Worm (Caenorhabditis elegans) whole organism, young adult: ENCODE measurements around the gene melo-3.
A peak's percentile ranks its signal among the peaks of the same experiment; 100 is the strongest.

Source experiments
- B0019.2 ChIP-seq: fragments of 200-800 bp; sonication (Bioruptor generic); conservative IDR thresholded peaks from 2 replicates; pipeline ENCODE4 v1.3.6; 2022; ENCODE audit warnings: missing genetic modification reagents, missing genetic modification characterization, missing compliant biosample characterization
- C17E4.6 ChIP-seq: fragments of 200-800 bp; sonication (Bioruptor generic); IDR thresholded peaks from 2 replicates; pipeline ENCODE4 v1.3.6; 2022; ENCODE audit warnings: missing genetic modification reagents, missing genetic modification characterization, missing compliant biosample characterization
- D2030.7 ChIP-seq: fragments of 200-800 bp; sonication (Bioruptor generic); IDR thresholded peaks from 2 replicates; pipeline ENCODE4 v1.3.6; 2022; ENCODE audit warnings: missing genetic modification reagents, missing genetic modification characterization, missing compliant biosample characterization
- F10E7.11 ChIP-seq: sonication (generic microtip); optimal IDR thresholded peaks from 2 replicates; lab custom pipeline; 2017; ENCODE audit warnings: mild to moderate bottlenecking, missing genetic modification characterization, moderate library complexity, missing compliant biosample characterization
- F39B2.1 ChIP-seq: fragments of 200-800 bp; sonication (Bioruptor generic); IDR thresholded peaks from 2 replicates; pipeline ENCODE4 v1.3.6; 2022; ENCODE audit warnings: missing genetic modification reagents, missing genetic modification characterization, missing compliant biosample characterization
- F57A8.1 ChIP-seq: fragments of 200-800 bp; sonication (Bioruptor generic); optimal IDR thresholded peaks from 2 replicates; lab custom pipeline; 2018; ENCODE audit warnings: mild to moderate bottlenecking, missing genetic modification characterization, moderate library complexity, missing compliant biosample characterization
- Y53F4B.3 ChIP-seq: fragments of 200-800 bp; sonication (Bioruptor generic); IDR thresholded peaks from 2 replicates; pipeline ENCODE4 v1.3.6; 2022; ENCODE audit warnings: missing genetic modification reagents, missing genetic modification characterization, missing compliant biosample characterization
- Y53G8AR.9 ChIP-seq: fragments of 200-800 bp; sonication (Bioruptor generic); conservative IDR thresholded peaks from 2 replicates; pipeline ENCODE4 v1.3.6; 2022; ENCODE audit warnings: missing genetic modification reagents, missing genetic modification characterization, missing compliant biosample characterization
- Y56A3A.18 ChIP-seq: fragments of 200-800 bp; sonication (Bioruptor generic); IDR thresholded peaks from 2 replicates; pipeline ENCODE4 v1.3.6; 2022; ENCODE audit warnings: missing genetic modification reagents, missing genetic modification characterization, missing compliant biosample characterization
- attf-5 ChIP-seq: fragments of 200-800 bp; sonication (Bioruptor generic); optimal IDR thresholded peaks from 2 replicates; lab custom pipeline; 2018; ENCODE audit warnings: mild to moderate bottlenecking, missing genetic modification characterization, missing compliant biosample characterization
- attf-6 ChIP-seq: fragments of 200-800 bp; sonication (Bioruptor generic); IDR thresholded peaks from 2 replicates; pipeline ENCODE4 v1.3.6; 2022; ENCODE audit warnings: missing genetic modification reagents, missing genetic modification characterization, missing compliant biosample characterization
- cebp-2 ChIP-seq: fragments of 200-800 bp; sonication (Bioruptor generic); IDR thresholded peaks from 2 replicates; pipeline ENCODE4 v1.3.6; 2022; ENCODE audit warnings: missing genetic modification characterization, missing compliant biosample characterization
- ceh-40 ChIP-seq: fragments of 200-800 bp; sonication (Bioruptor generic); IDR thresholded peaks from 2 replicates; pipeline ENCODE4 v1.3.6; 2022; ENCODE audit warnings: missing genetic modification characterization, missing compliant biosample characterization
- chd-7 ChIP-seq: sonication (generic microtip); optimal IDR thresholded peaks from 2 replicates; lab custom pipeline; 2016; ENCODE audit warnings: mild to moderate bottlenecking, missing genetic modification characterization, moderate library complexity, missing compliant biosample characterization
- die-1 ChIP-seq: sonication (generic microtip); optimal IDR thresholded peaks from 2 replicates; lab custom pipeline; 2016; ENCODE audit warnings: missing genotype, mild to moderate bottlenecking, missing genetic modification characterization, missing compliant biosample characterization
- dox-1 ChIP-seq: fragments of 200-800 bp; sonication (Bioruptor generic); IDR thresholded peaks from 2 replicates; pipeline ENCODE4 v1.3.6; 2022; ENCODE audit warnings: missing genetic modification reagents, missing genetic modification characterization, missing compliant biosample characterization
- dpl-1 ChIP-seq: fragments of 150-350 bp; optimal IDR thresholded peaks from 2 replicates; lab custom pipeline; 2014; ENCODE audit warnings: missing biosample characterization, missing genetic modification reagents, missing genetic modification characterization
- efl-1 ChIP-seq: fragments of 150-350 bp; optimal IDR thresholded peaks from 2 replicates; lab custom pipeline; 2014; ENCODE audit warnings: missing biosample characterization, missing genetic modification reagents, missing genetic modification characterization
- egrh-3 ChIP-seq: fragments of 200-800 bp; sonication (Bioruptor generic); IDR thresholded peaks from 2 replicates; pipeline ENCODE4 v1.3.6; 2022; ENCODE audit warnings: missing genetic modification reagents, missing genetic modification characterization, missing compliant biosample characterization
- fkh-3 ChIP-seq: sonication (generic microtip); optimal IDR thresholded peaks from 2 replicates; lab custom pipeline; 2016; ENCODE audit warnings: mild to moderate bottlenecking, missing genetic modification characterization, missing compliant biosample characterization
- gei-17 ChIP-seq: fragments of 200-800 bp; sonication (Bioruptor generic); optimal IDR thresholded peaks from 2 replicates; lab custom pipeline; 2018; ENCODE audit warnings: mild to moderate bottlenecking, missing genetic modification characterization, missing compliant biosample characterization
- him-1 ChIP-seq: sonication (generic microtip); optimal IDR thresholded peaks from 2 replicates; lab custom pipeline; 2016; ENCODE audit warnings: missing genotype, missing genetic modification reagents, missing genetic modification characterization, missing compliant biosample characterization
- hmg-20 ChIP-seq: fragments of 200-800 bp; sonication (Bioruptor generic); IDR thresholded peaks from 2 replicates; pipeline ENCODE4 v1.3.6; 2022; ENCODE audit warnings: missing genetic modification reagents, missing genetic modification characterization, missing compliant biosample characterization
- hrde-1 ChIP-seq: sonication (generic microtip); optimal IDR thresholded peaks from 2 replicates; lab custom pipeline; 2016; ENCODE audit warnings: missing genetic modification characterization, mild to moderate bottlenecking, missing compliant biosample characterization, moderate library complexity, missing genotype, missing genetic modification reagents, borderline replicate concordance
- hsf-1 ChIP-seq: fragments of 200-800 bp; sonication (Bioruptor generic); IDR thresholded peaks from 2 replicates; pipeline ENCODE4 v1.3.6; 2022; ENCODE audit warnings: missing genetic modification reagents, missing genetic modification characterization, missing compliant biosample characterization
- lin-35 ChIP-seq, 3 experiments: fragments of 150-350 bp in 2 of 3; sonication (generic microtip) in 1 of 3; optimal IDR thresholded peaks; 2 replicates each; lab custom pipeline; 2014 to 2018; ENCODE audit warnings: missing biosample characterization in 3 of 3, missing genetic modification characterization in 3 of 3, missing genetic modification reagents in 3 of 3
- lsl-1 ChIP-seq: fragments of 200-800 bp; sonication (Bioruptor generic); optimal IDR thresholded peaks from 2 replicates; lab custom pipeline; 2018; ENCODE audit warnings: mild to moderate bottlenecking, missing genetic modification characterization, moderate library complexity, missing compliant biosample characterization
- madf-8 ChIP-seq: fragments of 200-800 bp; sonication (Bioruptor generic); conservative IDR thresholded peaks from 2 replicates; pipeline ENCODE4 v1.3.6; 2022; ENCODE audit warnings: missing genetic modification reagents, missing genetic modification characterization, missing compliant biosample characterization
- nfya-1 ChIP-seq: sonication (generic microtip); optimal IDR thresholded peaks from 2 replicates; lab custom pipeline; 2017; ENCODE audit warnings: antibody characterized with exemption, missing compliant biosample characterization, missing genetic modification characterization, borderline replicate concordance; ENCODE audit not compliant: insufficient read depth
- nfya-2 ChIP-seq: fragments of 200-800 bp; sonication (Bioruptor generic); IDR thresholded peaks from 2 replicates; pipeline ENCODE4 v1.3.6; 2022; ENCODE audit warnings: missing genetic modification reagents, missing genetic modification characterization, missing compliant biosample characterization
- nfyb-1 ChIP-seq: fragments of 200-800 bp; sonication (Bioruptor generic); IDR thresholded peaks from 2 replicates; pipeline ENCODE4 v1.3.6; 2022; ENCODE audit warnings: missing genetic modification reagents, missing genetic modification characterization, missing compliant biosample characterization
- nhr-80 ChIP-seq: sonication (generic microtip); optimal IDR thresholded peaks from 2 replicates; lab custom pipeline; 2016; ENCODE audit warnings: missing genetic modification characterization, missing compliant biosample characterization
- nhr-90 ChIP-seq: sonication (generic microtip); optimal IDR thresholded peaks from 2 replicates; lab custom pipeline; 2016; ENCODE audit warnings: missing genotype, mild to moderate bottlenecking, missing genetic modification characterization, missing compliant biosample characterization
- pbrm-1 ChIP-seq: fragments of 200-800 bp; sonication (Bioruptor generic); IDR thresholded peaks from 2 replicates; pipeline ENCODE4 v1.3.6; 2022; ENCODE audit warnings: missing genetic modification reagents, missing genetic modification characterization, missing compliant biosample characterization
- rcor-1 ChIP-seq: fragments of 200-800 bp; sonication (Bioruptor generic); IDR thresholded peaks from 2 replicates; pipeline ENCODE4 v1.3.6; 2022; ENCODE audit warnings: missing genetic modification reagents, missing genetic modification characterization, missing compliant biosample characterization
- snpc-1.1 ChIP-seq: sonication (generic microtip); optimal IDR thresholded peaks from 2 replicates; lab custom pipeline; 2017; ENCODE audit warnings: missing genetic modification characterization, mild to moderate bottlenecking, missing compliant biosample characterization, antibody characterized with exemption, moderate library complexity, missing genotype, missing genetic modification reagents; ENCODE audit not compliant: insufficient read depth
- snpc-1.3 ChIP-seq: sonication (generic microtip); optimal IDR thresholded peaks from 2 replicates; lab custom pipeline; 2017; ENCODE audit warnings: missing genetic modification characterization, mild to moderate bottlenecking, missing compliant biosample characterization, antibody characterized with exemption, moderate library complexity, missing genotype, missing genetic modification reagents; ENCODE audit not compliant: insufficient read depth
- snpc-3.4 ChIP-seq: sonication (generic microtip); optimal IDR thresholded peaks from 2 replicates; lab custom pipeline; 2017; ENCODE audit warnings: missing genetic modification characterization, mild to moderate bottlenecking, missing compliant biosample characterization, antibody characterized with exemption, moderate library complexity, missing genotype, missing genetic modification reagents
- somi-1 ChIP-seq: fragments of 200-800 bp; sonication (Bioruptor generic); optimal IDR thresholded peaks from 2 replicates; lab custom pipeline; 2018; ENCODE audit warnings: mild to moderate bottlenecking, missing genetic modification characterization, missing compliant biosample characterization
- sptf-2 ChIP-seq: fragments of 200-800 bp; sonication (Bioruptor generic); optimal IDR thresholded peaks from 2 replicates; lab custom pipeline; 2018; ENCODE audit warnings: mild to moderate bottlenecking, missing genetic modification characterization, missing compliant biosample characterization
- tbp1 ChIP-seq: fragments of 200-800 bp; sonication (Bioruptor generic); optimal IDR thresholded peaks from 2 replicates; lab custom pipeline; 2018; ENCODE audit warnings: mild to moderate bottlenecking, missing genetic modification characterization, missing compliant biosample characterization
- unc-62 ChIP-seq: fragments of 150-350 bp; optimal IDR thresholded peaks from 2 replicates; lab custom pipeline; 2014; ENCODE audit warnings: missing biosample characterization, missing genetic modification reagents, missing genetic modification characterization
- zfh-2 ChIP-seq: fragments of 200-800 bp; sonication (Bioruptor generic); conservative IDR thresholded peaks from 2 replicates; pipeline ENCODE4 v1.3.6; 2022; ENCODE audit warnings: missing genetic modification reagents, missing genetic modification characterization, missing compliant biosample characterization
- zim-3 ChIP-seq: sonication (generic microtip); optimal IDR thresholded peaks from 2 replicates; lab custom pipeline; 2017; ENCODE audit warnings: mild to moderate bottlenecking, missing genetic modification characterization, moderate library complexity, missing compliant biosample characterization
- ztf-28 ChIP-seq: fragments of 200-800 bp; sonication (Bioruptor generic); IDR thresholded peaks from 2 replicates; pipeline ENCODE4 v1.3.6; 2022; ENCODE audit warnings: missing genetic modification reagents, missing genetic modification characterization, missing compliant biosample characterization

Gene melo-3

ce11 chrV:15001536-15001935, 35.1 kb downstream of the melo-3 start:
- no peak for TF ChIP-seq zim-3 (tag; lab: Kevin White, UChicago)
- TF ChIP-seq dox-1 (GFP tag; lab: Robert Waterston, UW): peak; percentile 11; the same call in 1 of the 2 replicates
- TF ChIP-seq efl-1 (GFP tag; lab: Kevin White, UChicago): no peak
- no peak for TF ChIP-seq pbrm-1
- peak; percentile 35; the same call in 1 of the 2 replicates for TF ChIP-seq attf-6 (GFP tag; lab: Robert Waterston, UW)
- TF ChIP-seq hsf-1: peak; percentile 5; the same call in 1 of the 2 replicates
- TF ChIP-seq zfh-2 (GFP tag; lab: Robert Waterston, UW): peak; percentile 87
- TF ChIP-seq chd-7: no peak
- TF ChIP-seq F57A8.1: peak; percentile 20
- TF ChIP-seq egrh-3 (GFP tag; lab: Robert Waterston, UW): peak; percentile 78
- no peak for TF ChIP-seq die-1 (tag; lab: Kevin White, UChicago)
- peak; percentile 2 for TF ChIP-seq sptf-2 (GFP tag; lab: Kevin White, UChicago)

- TF ChIP-seq nfyb-1 (GFP tag; lab: Robert Waterston, UW) (peak; percentile 79), gei-17 (GFP tag; lab: Kevin White, UChicago) (no peak), snpc-3.4 (tag; lab: Kevin White, UChicago) (peak; percentile 44), attf-5 (no peak), nfya-1 (tag; lab: Kevin White, UChicago) (no peak), lin-35 (GFP tag; optimal IDR thresholded peaks at IDR 0.05; lab: Kevin White, UChicago) (no peak), rcor-1 (peak; percentile 80), him-1 (no peak), hmg-20 (no peak), nhr-90 (tag; lab: Kevin White, UChicago) (no peak), lsl-1 (GFP tag; lab: Kevin White, UChicago) (no peak), somi-1 (GFP tag; lab: Kevin White, UChicago) (no peak), nhr-80 (tag; lab: Kevin White, UChicago) (no peak), hrde-1 (tag; lab: Kevin White, UChicago) (peak; percentile 76), tbp1 (peak; percentile 11), ceh-40 (GFP tag; lab: Robert Waterston, UW) (0 out of 2 replicates have a peak, but pooled peaks have one; percentile 14), D2030.7 (GFP tag; lab: Robert Waterston, UW) (no peak), fkh-3 (peak; percentile 89), unc-62 (GFP tag; lab: Kevin White, UChicago) (no peak), snpc-1.3 (tag; lab: Kevin White, UChicago) (peak; percentile 65), ztf-28 (GFP tag; lab: Robert Waterston, UW) (no peak), Y56A3A.18 (GFP tag; lab: Robert Waterston, UW) (peak; percentile 67), Y53G8AR.9 (GFP tag; lab: Robert Waterston, UW) (peak; percentile 77; the same call in 1 of the 2 replicates), madf-8 (no peak), cebp-2 (GFP tag; lab: Robert Waterston, UW) (peak; percentile 87; the same call in 1 of the 2 replicates), F10E7.11 (tag; lab: Kevin White, UChicago) (peak; percentile 21), Y53F4B.3 (no peak), C17E4.6 (0 out of 2 replicates have a peak, but pooled peaks have one; percentile 17), snpc-1.1 (peak; percentile 49), dpl-1 (GFP tag; lab: Kevin White, UChicago) (no peak), B0019.2 (no peak), F39B2.1 (GFP tag; lab: Robert Waterston, UW) (peak; percentile 75; the same call in 1 of the 2 replicates), nfya-2 (GFP tag; lab: Robert Waterston, UW) (no peak), die-1 (tag; lab: Kevin White, UChicago) (peak; percentile 15)
Observed at ce11 chrV:15000055-15000704, 36.5 kb downstream of the melo-3 start, which contains the start of gene rps-16. Gene rps-16 (minus strand): TSS chrV:15000541.
